Fruit fly (Drosophila melanogaster) S2 (cell line): ENCODE data around the gene I-2.

Experiments
- CG8478 ChIP-seq: fragments of >200 bp; optimal IDR thresholded peaks from 2 replicates; lab custom pipeline; 2018
- CTCF ChIP-seq, 2 experiments: fragments of >200 bp; optimal IDR thresholded peaks; 2 replicates each; lab custom pipeline; 2018

- no peak for TF ChIP-seq CG8478 (lab: Kevin White, UChicago)
- no peak for TF ChIP-seq CTCF (optimal IDR thresholded peaks at IDR 0.05; lab: Kevin White, UChicago)
Observed at dm6 chr3L:9829639-9830341, 6.8 kb downstream of the I-2 start.
